Fruit fly (Drosophila melanogaster) whole organism, embryonic: ENCODE data around the gene CG6610.

Experiments
- Atf-2 ChIP-seq: fragments of 200-800 bp; sonication (Bioruptor generic); optimal IDR thresholded peaks from 2 replicates; lab custom pipeline; 2016; ENCODE audit warnings: missing biosample characterization, missing genetic modification characterization
- Bgb ChIP-seq: fragments of 200-800 bp; sonication (Bioruptor generic); IDR thresholded peaks from 2 replicates; pipeline ENCODE4 v1.3.6; 2022; ENCODE audit warnings: missing biosample characterization, missing genetic modification characterization; ENCODE audit not compliant: partially characterized antibody
- CG11093 ChIP-seq: fragments of 200-800 bp; sonication (Bioruptor generic); IDR thresholded peaks from 3 replicates; pipeline ENCODE4 v1.3.6; 2022; ENCODE audit warnings: missing biosample characterization, missing genetic modification characterization
- CG11695 ChIP-seq: fragments of 200-800 bp; sonication (Bioruptor generic); IDR thresholded peaks from 3 replicates; pipeline ENCODE4 v1.3.6; 2022; ENCODE audit warnings: missing biosample characterization, missing genetic modification characterization
- CG13775 ChIP-seq: fragments of 200-800 bp; sonication (Bioruptor generic); optimal IDR thresholded peaks from 3 replicates; lab custom pipeline; 2017; ENCODE audit warnings: missing biosample characterization, mild to moderate bottlenecking, missing genetic modification characterization
- CG14050 ChIP-seq: fragments of 200-800 bp; sonication (Bioruptor generic); IDR thresholded peaks from 3 replicates; pipeline ENCODE4 v1.3.6; 2022; ENCODE audit warnings: missing biosample characterization, missing genetic modification characterization
- CG15479 ChIP-seq: fragments of 200-800 bp; sonication (Bioruptor generic); optimal IDR thresholded peaks from 3 replicates; lab custom pipeline; 2019; ENCODE audit warnings: missing biosample characterization, mild to moderate bottlenecking, missing genetic modification characterization, moderate library complexity
- CG16779 ChIP-seq: fragments of 200-800 bp; sonication (Bioruptor generic); IDR thresholded peaks from 2 replicates; pipeline ENCODE4 v1.3.6; 2022; ENCODE audit warnings: missing biosample characterization, missing genetic modification characterization
- CG17612 ChIP-seq: fragments of 200-800 bp; sonication (Bioruptor generic); IDR thresholded peaks from 2 replicates; pipeline ENCODE4 v1.3.6; 2022; ENCODE audit warnings: missing biosample characterization, missing genetic modification characterization
- CG18262 ChIP-seq: fragments of 200-800 bp; optimal IDR thresholded peaks from 3 replicates; lab custom pipeline; 2019; ENCODE audit warnings: missing biosample characterization, mild to moderate bottlenecking, missing genetic modification characterization, moderate library complexity
- CG2712 ChIP-seq: fragments of 200-800 bp; optimal IDR thresholded peaks from 3 replicates; lab custom pipeline; 2019; ENCODE audit warnings: missing biosample characterization, mild to moderate bottlenecking, missing genetic modification characterization, moderate library complexity
- CG3281 ChIP-seq: fragments of 200-800 bp; sonication (Bioruptor generic); optimal IDR thresholded peaks from 3 replicates; lab custom pipeline; 2017; ENCODE audit warnings: missing biosample characterization, mild to moderate bottlenecking, missing genetic modification characterization
- CG4617 ChIP-seq: fragments of 200-800 bp; sonication (Bioruptor generic); optimal IDR thresholded peaks from 3 replicates; lab custom pipeline; 2016; ENCODE audit warnings: missing biosample characterization, missing genetic modification characterization, borderline replicate concordance
- CG5953 ChIP-seq: fragments of 200-800 bp; sonication (Bioruptor generic); IDR thresholded peaks from 2 replicates; pipeline ENCODE4 v1.3.6; 2022; ENCODE audit warnings: missing biosample characterization, missing genetic modification characterization
- CG6689 ChIP-seq: fragments of 200-800 bp; sonication (Bioruptor generic); IDR thresholded peaks from 2 replicates; pipeline ENCODE4 v1.3.6; 2022; ENCODE audit warnings: missing biosample characterization, missing genetic modification characterization
- CG7357 ChIP-seq: fragments of 200-800 bp; sonication (Bioruptor generic); IDR thresholded peaks from 3 replicates; pipeline ENCODE4 v1.3.6; 2022; ENCODE audit warnings: missing biosample characterization, missing genetic modification characterization
- CG7987 ChIP-seq: fragments of 200-800 bp; sonication (Bioruptor generic); optimal IDR thresholded peaks from 2 replicates; lab custom pipeline; 2018; ENCODE audit warnings: missing biosample characterization, mild to moderate bottlenecking, missing genetic modification characterization, moderate library complexity
- CG8924 ChIP-seq: fragments of 200-800 bp; optimal IDR thresholded peaks from 3 replicates; lab custom pipeline; 2019; ENCODE audit warnings: missing biosample characterization, mild to moderate bottlenecking, missing genetic modification characterization, moderate library complexity
- CG9215 ChIP-seq: fragments of 200-800 bp; sonication (Bioruptor generic); IDR thresholded peaks from 2 replicates; pipeline ENCODE4 v1.3.6; 2022; ENCODE audit warnings: missing biosample characterization, missing genetic modification characterization
- CG9437 ChIP-seq: fragments of 200-800 bp; sonication (Bioruptor generic); optimal IDR thresholded peaks from 2 replicates; lab custom pipeline; 2018; ENCODE audit warnings: missing biosample characterization, mild to moderate bottlenecking, missing genetic modification characterization
- CrebB ChIP-seq: fragments of 200-800 bp; sonication (Bioruptor generic); optimal IDR thresholded peaks from 3 replicates; lab custom pipeline; 2018; ENCODE audit warnings: missing biosample characterization, mild to moderate bottlenecking, missing genetic modification characterization
- Dek ChIP-seq: fragments of 200-800 bp; sonication (Bioruptor generic); optimal IDR thresholded peaks from 3 replicates; lab custom pipeline; 2019; ENCODE audit warnings: missing biosample characterization, mild to moderate bottlenecking, missing genetic modification characterization, moderate library complexity
- Doc2 ChIP-seq: fragments of 200-800 bp; sonication (Bioruptor generic); IDR thresholded peaks from 2 replicates; pipeline ENCODE4 v1.3.6; 2022; ENCODE audit warnings: missing biosample characterization, missing genetic modification characterization
- Hr39 ChIP-seq: fragments of >200 bp; optimal IDR thresholded peaks from 2 replicates; lab custom pipeline; 2017
- Hr78 ChIP-seq, 2 experiments: fragments of 200-800 bp in 1 of 2; fragments of >200 bp in 1 of 2; sonication (Bioruptor generic) in 1 of 2; optimal IDR thresholded peaks; 2 replicates each; lab custom pipeline; 2017 to 2019; ENCODE audit warnings: missing biosample characterization in 2 of 2, missing genetic modification characterization in 2 of 2, mild to moderate bottlenecking in 1 of 2, moderate library complexity in 1 of 2
- Lim3 ChIP-seq: fragments of 200-800 bp; sonication (Bioruptor generic); IDR thresholded peaks from 2 replicates; pipeline ENCODE4 v1.3.6; 2022; ENCODE audit warnings: missing biosample characterization, missing genetic modification characterization
- MBD-R2 ChIP-seq: fragments of 200-800 bp; sonication (Bioruptor generic); IDR thresholded peaks from 2 replicates; pipeline ENCODE4 v1.3.6; 2022; ENCODE audit warnings: missing biosample characterization, missing genetic modification characterization
- Stat92E ChIP-seq, 3 experiments: fragments of >200 bp in 2 of 3; fragments of 200-800 bp in 1 of 3; sonication (Bioruptor generic) in 1 of 3; optimal IDR thresholded peaks; 2 replicates each; lab custom pipeline; 2017 to 2019; ENCODE audit warnings: missing biosample characterization in 3 of 3, missing genetic modification characterization in 3 of 3, mild to moderate bottlenecking in 1 of 3, moderate library complexity in 1 of 3
- YL-1 ChIP-seq: fragments of 200-800 bp; sonication (Bioruptor generic); optimal IDR thresholded peaks from 3 replicates; lab custom pipeline; 2017; ENCODE audit warnings: missing biosample characterization, mild to moderate bottlenecking, missing genetic modification characterization
- ap ChIP-seq: fragments of 200-800 bp; sonication (Bioruptor generic); IDR thresholded peaks from 2 replicates; pipeline ENCODE4 v1.3.6; 2022; ENCODE audit warnings: missing biosample characterization, missing genetic modification characterization
- bab2 ChIP-seq: fragments of 200-800 bp; sonication (Bioruptor generic); optimal IDR thresholded peaks from 2 replicates; lab custom pipeline; 2016; ENCODE audit warnings: missing biosample characterization, missing genetic modification characterization
- ewg ChIP-seq: fragments of 200-800 bp; sonication (Bioruptor generic); optimal IDR thresholded peaks from 3 replicates; lab custom pipeline; 2017; ENCODE audit warnings: mild to moderate bottlenecking, missing biosample characterization, missing genetic modification reagents, missing genetic modification characterization
- grn ChIP-seq: fragments of 200-800 bp; sonication (Bioruptor generic); optimal IDR thresholded peaks from 3 replicates; lab custom pipeline; 2017; ENCODE audit warnings: missing biosample characterization, missing genetic modification characterization
- insv ChIP-seq, 2 experiments: fragments of 200-800 bp; sonication (Bioruptor generic); optimal IDR thresholded peaks; 3 replicates each; lab custom pipeline; 2016 to 2018; ENCODE audit warnings: missing biosample characterization in 2 of 2, missing genetic modification characterization in 2 of 2
- lbe ChIP-seq: fragments of 200-800 bp; sonication (Bioruptor generic); optimal IDR thresholded peaks from 2 replicates; lab custom pipeline; 2016; ENCODE audit warnings: missing biosample characterization, mild to moderate bottlenecking, missing genetic modification characterization
- luna ChIP-seq: fragments of 200-800 bp; sonication (Bioruptor generic); optimal IDR thresholded peaks from 2 replicates; lab custom pipeline; 2016; ENCODE audit warnings: missing biosample characterization, missing genetic modification characterization
- odd ChIP-seq: fragments of 200-800 bp; sonication (Bioruptor generic); optimal IDR thresholded peaks from 2 replicates; lab custom pipeline; 2017; ENCODE audit warnings: missing biosample characterization, mild to moderate bottlenecking, missing genetic modification characterization
- onecut ChIP-seq: fragments of 200-800 bp; sonication (Bioruptor generic); IDR thresholded peaks from 2 replicates; pipeline ENCODE4 v1.3.6; 2022; ENCODE audit warnings: missing biosample characterization, missing genetic modification characterization
- org-1 ChIP-seq: fragments of 200-800 bp; sonication (Bioruptor generic); optimal IDR thresholded peaks from 2 replicates; lab custom pipeline; 2017; ENCODE audit warnings: missing biosample characterization, missing genetic modification characterization
- pum ChIP-seq: fragments of 200-800 bp; sonication (Bioruptor generic); optimal IDR thresholded peaks from 2 replicates; lab custom pipeline; 2016; ENCODE audit warnings: missing biosample characterization, missing genetic modification characterization
- pzg ChIP-seq: fragments of 200-800 bp; sonication (Bioruptor generic); optimal IDR thresholded peaks from 3 replicates; lab custom pipeline; 2018; ENCODE audit warnings: missing biosample characterization, mild to moderate bottlenecking, missing genetic modification characterization, moderate library complexity
- schlank ChIP-seq: fragments of 200-800 bp; sonication (Bioruptor generic); optimal IDR thresholded peaks from 2 replicates; lab custom pipeline; 2018; ENCODE audit warnings: missing biosample characterization, mild to moderate bottlenecking, missing genetic modification characterization
- sens-2 ChIP-seq: fragments of 200-800 bp; sonication (Bioruptor generic); IDR thresholded peaks from 2 replicates; pipeline ENCODE4 v1.3.6; 2022; ENCODE audit warnings: missing biosample characterization, missing genetic modification characterization
- slou ChIP-seq: fragments of 200-800 bp; sonication (Bioruptor generic); optimal IDR thresholded peaks from 3 replicates; lab custom pipeline; 2016; ENCODE audit warnings: missing biosample characterization, missing genetic modification characterization
- tna ChIP-seq: fragments of 200-800 bp; sonication (Bioruptor generic); IDR thresholded peaks from 2 replicates; pipeline ENCODE4 v1.3.6; 2022; ENCODE audit warnings: missing biosample characterization, missing genetic modification characterization; ENCODE audit not compliant: partially characterized antibody
- ttk ChIP-seq: fragments of 200-800 bp; sonication (Bioruptor generic); IDR thresholded peaks from 2 replicates; pipeline ENCODE4 v2.1.2; 2022; ENCODE audit warnings: missing biosample characterization, missing genetic modification characterization

CG6610 gene

dm6 chr3L:6068178-6068577 is 7.2 kb upstream of the CG6610 start (continued):
- TF ChIP-seq CG15479 (GFP tag; lab: Kevin White, UChicago) (peak; percentile 57), CG7987 (GFP tag; lab: Kevin White, UChicago) (no peak), CG11695 (GFP tag; lab: Robert Waterston, UW) (no peak), CG18262 (tag; lab: Kevin White, UChicago) (no peak), MBD-R2 (GFP tag; lab: Robert Waterston, UW) (0 out of 2 replicates have a peak, but pooled peaks have one; percentile 13)

dm6 chr3L:6070119-6070518 is 5.2 kb upstream of the CG6610 start:
- TF ChIP-seq pzg (GFP tag; lab: Kevin White, UChicago), result no peak
- TF ChIP-seq grn (GFP tag; lab: Kevin White, UChicago), result peak; percentile 73
- peak in 1 of 2 experiments; percentile 56 for TF ChIP-seq Hr78 (GFP tag; optimal IDR thresholded peaks at IDR 0.05; lab: Kevin White, UChicago)

DNA sequence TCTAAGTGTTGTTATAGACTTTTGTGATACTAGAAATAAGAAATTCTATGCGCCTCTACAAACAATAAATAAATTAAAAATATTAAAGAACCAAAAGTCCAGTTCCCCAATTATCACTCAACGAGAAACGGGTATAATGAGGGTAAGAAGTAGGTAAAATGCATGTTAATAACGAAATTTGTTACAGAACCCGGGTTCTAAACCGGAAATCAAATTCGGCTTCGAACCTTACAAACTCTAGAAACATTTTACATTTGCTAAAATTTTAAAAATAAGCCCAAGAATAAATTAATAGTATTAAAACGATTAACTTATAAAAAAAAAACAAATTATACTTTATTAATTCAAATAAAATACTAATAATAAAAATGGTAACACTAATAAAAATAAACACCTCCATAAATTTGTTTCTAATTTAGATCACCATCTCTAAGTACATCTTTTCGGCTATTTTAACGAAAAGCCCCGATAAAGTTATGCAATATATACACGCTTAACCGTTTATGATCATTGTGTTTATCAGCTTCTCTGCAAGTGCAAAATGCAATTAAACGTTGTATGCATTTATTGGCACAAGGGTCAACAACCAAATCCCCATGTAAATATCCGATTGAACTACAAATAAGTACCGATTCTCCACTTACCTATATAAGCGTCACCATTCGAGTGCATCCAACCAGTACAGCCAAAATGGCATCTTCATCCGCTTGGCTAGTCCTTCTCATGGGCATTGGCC is 3.7 kb upstream of the CG6610 start, which contains the start of gene CG6602:
Gene CG6602 (plus strand): TSS at position 686 of the 736 bp plus-strand sequence.
- no peak for TF ChIP-seq Atf-2
- 0 out of 3 replicates have a peak, but pooled peaks have one; percentile 43 for TF ChIP-seq CG7357 (GFP tag; lab: Robert Waterston, UW)
- TF ChIP-seq lbe (GFP tag; lab: Kevin White, UChicago), result peak; percentile 38
- TF ChIP-seq CG6689, result no peak
- peak; percentile 45 for TF ChIP-seq odd
- peak; percentile 43 for TF ChIP-seq ap (GFP tag; lab: Robert Waterston, UW)
- peak; percentile 74 for TF ChIP-seq luna
- TF ChIP-seq CG4617 (GFP tag; lab: Kevin White, UChicago), result no peak
- TF ChIP-seq CG9215 (GFP tag; lab: Robert Waterston, UW), result 0 out of 2 replicates have a peak, but pooled peaks have one; percentile 25
- peak; percentile 7; the same call in 1 of the 2 replicates for TF ChIP-seq CG17612 (GFP tag; lab: Robert Waterston, UW)
- no peak for TF ChIP-seq CG8924 (tag; lab: Kevin White, UChicago)
- no peak for TF ChIP-seq pum (GFP tag; lab: Kevin White, UChicago)
- TF ChIP-seq CG3281 (GFP tag; lab: Kevin White, UChicago), result peak; percentile 83
- TF ChIP-seq CG16779 (GFP tag; lab: Robert Waterston, UW), result no peak
- peak; percentile 49 for TF ChIP-seq schlank (tag; lab: Kevin White, UChicago)
- peak; percentile 29 for TF ChIP-seq CG9437 (GFP tag; lab: Kevin White, UChicago)
- TF ChIP-seq CG5953 (GFP tag; lab: Robert Waterston, UW), result no peak
- TF ChIP-seq Lim3 (GFP tag; lab: Robert Waterston, UW), result no peak
- peak; percentile 61 for TF ChIP-seq slou
- TF ChIP-seq ttk (GFP tag; lab: Robert Waterston, UW), result peak; percentile 76
- TF ChIP-seq Stat92E (GFP tag; optimal IDR thresholded peaks at IDR 0.05; lab: Kevin White, UChicago), result no peak
- TF ChIP-seq CG2712 (tag; lab: Kevin White, UChicago), result no peak
- TF ChIP-seq Dek (tag; lab: Kevin White, UChicago), result peak; percentile 21
- TF ChIP-seq onecut, result peak; percentile 66
- peak; percentile 41 for TF ChIP-seq YL-1
- TF ChIP-seq insv (GFP tag; optimal IDR thresholded peaks at IDR 0.05; lab: Kevin White, UChicago), result peak in 1 of 2 experiments; percentile 28
- no peak for TF ChIP-seq Doc2
- TF ChIP-seq tna (GFP tag; lab: Robert Waterston, UW), result no peak
- TF ChIP-seq Bgb, result no peak
- TF ChIP-seq CG14050 (GFP tag; lab: Robert Waterston, UW), result peak; percentile 66
- peak; percentile 67; the same call in 1 of the 2 replicates for TF ChIP-seq sens-2 (GFP tag; lab: Robert Waterston, UW)
- TF ChIP-seq org-1 (GFP tag; lab: Kevin White, UChicago), result peak; percentile 14
- no peak for TF ChIP-seq bab2
- no peak for TF ChIP-seq CG11093 (GFP tag; lab: Robert Waterston, UW)
- TF ChIP-seq CrebB (tag; lab: Kevin White, UChicago), result peak; percentile 5
- TF ChIP-seq Hr39 (lab: Kevin White, UChicago), result no peak
- peak; percentile 55 for TF ChIP-seq ewg
- TF ChIP-seq CG13775 (GFP tag; lab: Kevin White, UChicago), result peak; percentile 69
